Worm (Caenorhabditis elegans): ENCODE data around the gene AH6.17.

DNA sequence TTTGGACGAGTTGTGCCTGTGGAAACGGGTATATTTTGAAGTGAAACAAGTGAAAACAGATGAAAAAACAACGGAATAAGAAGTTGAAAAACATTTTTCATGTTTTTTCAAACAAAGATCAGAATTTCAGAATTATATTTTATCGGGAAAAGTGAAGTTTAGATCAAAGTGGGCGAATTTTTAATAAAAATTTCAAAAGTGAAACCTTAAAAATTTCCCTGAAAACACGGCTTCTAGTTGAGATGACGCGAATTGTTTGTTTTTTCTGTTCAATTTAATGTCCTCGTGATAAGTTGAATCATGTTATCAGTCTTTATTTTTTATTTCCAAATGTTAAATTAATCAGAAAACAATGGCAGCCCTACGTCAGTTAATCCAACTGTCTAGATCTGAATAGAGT, 15.8 kb upstream of the AH6.17 start, which contains the start of gene gcy-3:
- TF ChIP-seq elt-3 (tag; optimal IDR thresholded peaks at IDR 0.05), result no peak
- no peak for TF ChIP-seq nhr-76 (tag; optimal IDR thresholded peaks at IDR 0.05)
- no peak for TF ChIP-seq nhr-12 (tag; optimal IDR thresholded peaks at IDR 0.05)
- no peak for TF ChIP-seq dsc-1 (tag; optimal IDR thresholded peaks at IDR 0.05)
- TF ChIP-seq unc-130 (tag; optimal IDR thresholded peaks at IDR 0.05), result no peak

Data from whole organism, L1 larva.